Fruit fly (Drosophila melanogaster) whole organism, wandering third instar larva: ENCODE measurements around the gene Cpr67Fb.

Experiments used
- Abd-B ChIP-seq: fragments of >200 bp; optimal IDR thresholded peaks from 2 replicates; lab custom pipeline; 2017; ENCODE audit warnings: missing biosample characterization, missing genetic modification characterization
- HLH106 ChIP-seq: fragments of 200-800 bp; optimal IDR thresholded peaks from 3 replicates; lab custom pipeline; 2019; ENCODE audit warnings: missing biosample characterization, mild to moderate bottlenecking, missing genetic modification characterization, moderate library complexity
- Myc ChIP-seq: fragments of >200 bp; optimal IDR thresholded peaks from 2 replicates; lab custom pipeline; 2017
- h ChIP-seq: fragments of 200-800 bp; sonication (Bioruptor generic); optimal IDR thresholded peaks from 3 replicates; lab custom pipeline; 2016; ENCODE audit warnings: missing biosample characterization, mild to moderate bottlenecking, missing genetic modification characterization
- pan ChIP-seq: fragments of >200 bp; optimal IDR thresholded peaks from 2 replicates; lab custom pipeline; 2017
- psq ChIP-seq: fragments of 200-800 bp; sonication (Bioruptor generic); optimal IDR thresholded peaks from 3 replicates; lab custom pipeline; 2017; ENCODE audit warnings: missing biosample characterization, mild to moderate bottlenecking, missing genetic modification characterization, moderate library complexity

- TF ChIP-seq Abd-B (no peak), HLH106 (tag; lab: Kevin White, UChicago) (no peak), Myc (lab: Kevin White, UChicago) (no peak), psq (GFP tag; lab: Kevin White, UChicago) (no peak), pan (lab: Kevin White, UChicago) (no peak), h (GFP tag; lab: Kevin White, UChicago) (no peak)
These were observed 45.1 kb upstream of the Cpr67Fb start for dm6 chr3L:10848712-10849377.
